Fruit fly (Drosophila melanogaster) whole organism, embryonic: ENCODE measurements around the gene CG10132.

ENCODE experiments used
- Atf3 ChIP-seq: fragments of 200-800 bp; sonication (Bioruptor generic); optimal IDR thresholded peaks from 3 replicates; lab custom pipeline; 2016; ENCODE audit warnings: missing biosample characterization, missing genetic modification characterization
- CG10431 ChIP-seq: fragments of 200-800 bp; sonication (Bioruptor generic); optimal IDR thresholded peaks from 3 replicates; lab custom pipeline; 2018; ENCODE audit warnings: missing biosample characterization, mild to moderate bottlenecking, missing genetic modification characterization
- CG10462 ChIP-seq: fragments of 200-800 bp; sonication (Bioruptor generic); optimal IDR thresholded peaks from 2 replicates; lab custom pipeline; 2016; ENCODE audit warnings: missing biosample characterization, missing genetic modification characterization
- CG11560 ChIP-seq: fragments of 200-800 bp; sonication (Bioruptor generic); IDR thresholded peaks from 3 replicates; pipeline ENCODE4 v1.3.6; 2022; ENCODE audit warnings: missing biosample characterization, missing genetic modification characterization
- CG13894 ChIP-seq: fragments of 200-800 bp; sonication (Bioruptor generic); optimal IDR thresholded peaks from 3 replicates; lab custom pipeline; 2018; ENCODE audit warnings: missing biosample characterization, mild to moderate bottlenecking, missing genetic modification characterization, moderate library complexity
- CG14014 ChIP-seq: fragments of 200-800 bp; sonication (Bioruptor generic); IDR thresholded peaks from 2 replicates; pipeline ENCODE4 v1.3.6; 2022; ENCODE audit warnings: missing biosample characterization, missing genetic modification characterization
- CG1647 ChIP-seq: fragments of 200-800 bp; sonication (Bioruptor generic); optimal IDR thresholded peaks from 3 replicates; lab custom pipeline; 2016; ENCODE audit warnings: missing biosample characterization, missing genetic modification characterization
- CG17568 ChIP-seq: fragments of 200-800 bp; sonication (Bioruptor generic); optimal IDR thresholded peaks from 2 replicates; lab custom pipeline; 2018; ENCODE audit warnings: missing biosample characterization, mild to moderate bottlenecking, missing genetic modification characterization, moderate library complexity
- CG2199 ChIP-seq: fragments of 200-800 bp; sonication (Bioruptor generic); IDR thresholded peaks from 3 replicates; pipeline ENCODE4 v1.3.6; 2022; ENCODE audit warnings: missing biosample characterization, missing genetic modification characterization
- CG31224 ChIP-seq: fragments of 200-800 bp; sonication (Bioruptor generic); IDR thresholded peaks from 2 replicates; pipeline ENCODE4 v1.3.6; 2022; ENCODE audit warnings: missing biosample characterization, missing genetic modification characterization
- CG31441 ChIP-seq: fragments of 200-800 bp; sonication (Bioruptor generic); IDR thresholded peaks from 2 replicates; pipeline ENCODE4 v1.3.6; 2022; ENCODE audit warnings: missing biosample characterization, missing genetic modification characterization
- CG6272 ChIP-seq: fragments of 200-800 bp; sonication (Bioruptor generic); IDR thresholded peaks from 2 replicates; pipeline ENCODE4 v1.3.6; 2022; ENCODE audit warnings: missing biosample characterization, missing genetic modification characterization
- CG7357 ChIP-seq: fragments of 200-800 bp; sonication (Bioruptor generic); IDR thresholded peaks from 3 replicates; pipeline ENCODE4 v1.3.6; 2022; ENCODE audit warnings: missing biosample characterization, missing genetic modification characterization
- CG7372 ChIP-seq: fragments of 200-800 bp; sonication (Bioruptor generic); IDR thresholded peaks from 2 replicates; pipeline ENCODE4 v1.3.6; 2022; ENCODE audit warnings: missing biosample characterization, missing genetic modification characterization
- CG7839 ChIP-seq: fragments of 200-800 bp; sonication (Bioruptor generic); optimal IDR thresholded peaks from 3 replicates; lab custom pipeline; 2018; ENCODE audit warnings: missing biosample characterization, mild to moderate bottlenecking, missing genetic modification characterization, moderate library complexity
- CG8359 ChIP-seq: fragments of 200-800 bp; sonication (Bioruptor generic); optimal IDR thresholded peaks from 2 replicates; lab custom pipeline; 2017; ENCODE audit warnings: missing biosample characterization, mild to moderate bottlenecking, missing genetic modification characterization, borderline replicate concordance
- CG8924 ChIP-seq: fragments of 200-800 bp; optimal IDR thresholded peaks from 3 replicates; lab custom pipeline; 2019; ENCODE audit warnings: missing biosample characterization, mild to moderate bottlenecking, missing genetic modification characterization, moderate library complexity
- CG9215 ChIP-seq: fragments of 200-800 bp; sonication (Bioruptor generic); IDR thresholded peaks from 2 replicates; pipeline ENCODE4 v1.3.6; 2022; ENCODE audit warnings: missing biosample characterization, missing genetic modification characterization
- CG9817 ChIP-seq: fragments of 200-800 bp; sonication (Bioruptor generic); optimal IDR thresholded peaks from 2 replicates; lab custom pipeline; 2018; ENCODE audit warnings: missing biosample characterization, mild to moderate bottlenecking, missing genetic modification characterization, moderate library complexity
- CG9876 ChIP-seq: fragments of 200-800 bp; sonication (Bioruptor generic); optimal IDR thresholded peaks from 2 replicates; lab custom pipeline; 2016; ENCODE audit warnings: missing biosample characterization, missing genetic modification characterization
- Camta ChIP-seq: fragments of 200-800 bp; sonication (Bioruptor generic); optimal IDR thresholded peaks from 2 replicates; lab custom pipeline; 2016; ENCODE audit warnings: missing biosample characterization, missing genetic modification characterization
- Fer1 ChIP-seq: fragments of 200-800 bp; sonication (Bioruptor generic); optimal IDR thresholded peaks from 2 replicates; lab custom pipeline; 2017; ENCODE audit warnings: missing biosample characterization, mild to moderate bottlenecking, missing genetic modification characterization
- HLHmδ ChIP-seq: fragments of 200-800 bp; sonication (Bioruptor generic); optimal IDR thresholded peaks from 2 replicates; lab custom pipeline; 2018; ENCODE audit warnings: missing biosample characterization, mild to moderate bottlenecking, missing genetic modification characterization, moderate library complexity
- MBD-R2 ChIP-seq: fragments of 200-800 bp; sonication (Bioruptor generic); IDR thresholded peaks from 2 replicates; pipeline ENCODE4 v1.3.6; 2022; ENCODE audit warnings: missing biosample characterization, missing genetic modification characterization
- MTF-1 ChIP-seq: fragments of 200-800 bp; sonication (Bioruptor generic); optimal IDR thresholded peaks from 2 replicates; lab custom pipeline; 2018; ENCODE audit warnings: missing biosample characterization, mild to moderate bottlenecking, missing genetic modification characterization, borderline replicate concordance
- NfI ChIP-seq: fragments of 200-800 bp; sonication (Bioruptor generic); optimal IDR thresholded peaks from 3 replicates; lab custom pipeline; 2018; ENCODE audit warnings: missing biosample characterization, mild to moderate bottlenecking, missing genetic modification characterization, moderate library complexity
- Opbp ChIP-seq: fragments of 200-800 bp; sonication (Bioruptor generic); IDR thresholded peaks from 3 replicates; pipeline ENCODE4 v1.3.6; 2022; ENCODE audit warnings: missing biosample characterization, missing genetic modification characterization; ENCODE audit not compliant: partially characterized antibody
- Optix ChIP-seq: fragments of 200-800 bp; sonication (Bioruptor generic); IDR thresholded peaks from 3 replicates; pipeline ENCODE4 v1.3.6; 2022; ENCODE audit warnings: missing biosample characterization, missing genetic modification characterization
- Sin3A ChIP-seq: fragments of >200 bp; optimal IDR thresholded peaks from 2 replicates; lab custom pipeline; 2018
- Six4 ChIP-seq: fragments of 200-800 bp; sonication (Bioruptor generic); optimal IDR thresholded peaks from 2 replicates; lab custom pipeline; 2016; ENCODE audit warnings: missing biosample characterization, missing genetic modification characterization
- ab ChIP-seq: fragments of 200-800 bp; sonication (Bioruptor generic); optimal IDR thresholded peaks from 2 replicates; lab custom pipeline; 2016; ENCODE audit warnings: missing biosample characterization, missing genetic modification characterization
- abd-A ChIP-seq: fragments of 200-800 bp; sonication (Bioruptor generic); optimal IDR thresholded peaks from 3 replicates; lab custom pipeline; 2019; ENCODE audit warnings: missing biosample characterization, mild to moderate bottlenecking, missing genetic modification characterization, moderate library complexity
- amos ChIP-seq: fragments of 200-800 bp; sonication (Bioruptor generic); IDR thresholded peaks from 2 replicates; pipeline ENCODE4 v1.3.6; 2022; ENCODE audit warnings: missing biosample characterization, missing genetic modification characterization; ENCODE audit not compliant: partially characterized antibody
- ato ChIP-seq: fragments of 200-800 bp; sonication (Bioruptor generic); IDR thresholded peaks from 2 replicates; pipeline ENCODE4 v1.3.6; 2022; ENCODE audit warnings: missing biosample characterization, missing genetic modification characterization; ENCODE audit not compliant: partially characterized antibody
- caup ChIP-seq: fragments of 200-800 bp; sonication (Bioruptor generic); optimal IDR thresholded peaks from 3 replicates; lab custom pipeline; 2017; ENCODE audit warnings: missing biosample characterization, mild to moderate bottlenecking, missing genetic modification characterization, moderate library complexity; ENCODE audit not compliant: severe bottlenecking
- chif ChIP-seq, 2 experiments: fragments of 200-800 bp; sonication (Bioruptor generic); optimal IDR thresholded peaks; 3 replicates each; lab custom pipeline; 2016; ENCODE audit warnings: missing biosample characterization in 2 of 2, missing genetic modification characterization in 2 of 2
- ems ChIP-seq: fragments of 200-800 bp; sonication (Bioruptor generic); optimal IDR thresholded peaks from 3 replicates; lab custom pipeline; 2016; ENCODE audit warnings: missing biosample characterization, missing genetic modification characterization
- eve ChIP-seq, 2 experiments: fragments of >200 bp; optimal IDR thresholded peaks; 2 replicates each; lab custom pipeline; 2017; ENCODE audit warnings: missing biosample characterization in 2 of 2, missing genetic modification characterization in 2 of 2
- gcm ChIP-seq: fragments of 200-800 bp; sonication (Bioruptor generic); optimal IDR thresholded peaks from 2 replicates; lab custom pipeline; 2019; ENCODE audit warnings: missing biosample characterization, mild to moderate bottlenecking, missing genetic modification characterization, moderate library complexity
- grn ChIP-seq: fragments of 200-800 bp; sonication (Bioruptor generic); optimal IDR thresholded peaks from 3 replicates; lab custom pipeline; 2017; ENCODE audit warnings: missing biosample characterization, missing genetic modification characterization
- h ChIP-seq: fragments of >200 bp; optimal IDR thresholded peaks from 2 replicates; lab custom pipeline; 2017
- knrl ChIP-seq: fragments of 200-800 bp; sonication (Bioruptor generic); IDR thresholded peaks from 3 replicates; pipeline ENCODE4 v1.3.6; 2022; ENCODE audit warnings: missing biosample characterization, missing genetic modification characterization; ENCODE audit not compliant: partially characterized antibody
- lbe ChIP-seq: fragments of 200-800 bp; sonication (Bioruptor generic); optimal IDR thresholded peaks from 2 replicates; lab custom pipeline; 2016; ENCODE audit warnings: missing biosample characterization, mild to moderate bottlenecking, missing genetic modification characterization
- nmo ChIP-seq: fragments of 200-800 bp; sonication (Bioruptor generic); optimal IDR thresholded peaks from 2 replicates; lab custom pipeline; 2018; ENCODE audit warnings: missing biosample characterization, mild to moderate bottlenecking, missing genetic modification characterization, moderate library complexity
- ranshi ChIP-seq: fragments of 200-800 bp; sonication (Bioruptor generic); IDR thresholded peaks from 2 replicates; pipeline ENCODE4 v1.3.6; 2022; ENCODE audit warnings: missing biosample characterization, missing genetic modification characterization
- shn ChIP-seq: fragments of 200-800 bp; sonication (Bioruptor generic); optimal IDR thresholded peaks from 3 replicates; lab custom pipeline; 2016; ENCODE audit warnings: missing biosample characterization, missing genetic modification characterization
- trh ChIP-seq: fragments of 200-800 bp; sonication (Bioruptor generic); optimal IDR thresholded peaks from 2 replicates; lab custom pipeline; 2016; ENCODE audit warnings: missing biosample characterization, missing genetic modification characterization
- twi ChIP-seq: fragments of 200-800 bp; optimal IDR thresholded peaks from 2 replicates; lab custom pipeline; 2019; ENCODE audit warnings: missing biosample characterization, mild to moderate bottlenecking, missing genetic modification characterization, moderate library complexity
- unc-4 ChIP-seq: fragments of 200-800 bp; sonication (Bioruptor generic); IDR thresholded peaks from 2 replicates; pipeline ENCODE4 v1.3.6; 2022; ENCODE audit warnings: missing biosample characterization, missing genetic modification characterization; ENCODE audit not compliant: partially characterized antibody
- z ChIP-seq: fragments of 200-800 bp; sonication (Bioruptor generic); IDR thresholded peaks from 3 replicates; pipeline ENCODE4 v1.3.6; 2022; ENCODE audit warnings: missing biosample characterization, missing genetic modification characterization
- zfh2 ChIP-seq: fragments of 200-800 bp; sonication (Bioruptor generic); optimal IDR thresholded peaks from 2 replicates; lab custom pipeline; 2016; ENCODE audit warnings: missing biosample characterization, missing genetic modification characterization

Gene CG10132

dm6 chr2L:19537779-19538456, 19.3 kb downstream of the CG10132 start, which contains the start of gene CG13082 (continued):
- TF ChIP-seq CG8924 (tag; lab: Kevin White, UChicago) (peak; percentile 62), grn (no peak), nmo (GFP tag; lab: Kevin White, UChicago) (peak; percentile 78), Six4 (GFP tag; lab: Kevin White, UChicago) (peak; percentile 23), ranshi (GFP tag; lab: Robert Waterston, UW) (0 out of 2 replicates have a peak, but pooled peaks have one; percentile 6), CG13894 (tag; lab: Kevin White, UChicago) (no peak), unc-4 (GFP tag; lab: Robert Waterston, UW) (no peak), CG31441 (GFP tag; lab: Robert Waterston, UW) (peak; percentile 63), MTF-1 (no peak), CG6272 (no peak), Camta (peak; percentile 50), Fer1 (GFP tag; lab: Kevin White, UChicago) (no peak), Optix (GFP tag; lab: Robert Waterston, UW) (peak; percentile 24; the same call in 1 of the 3 replicates), ems (GFP tag; lab: Kevin White, UChicago) (no peak), CG10431 (peak; percentile 70), h (lab: Kevin White, UChicago) (no peak), lbe (peak; percentile 62), Atf3 (GFP tag; lab: Kevin White, UChicago) (no peak), CG8359 (peak; percentile 62), gcm (GFP tag; lab: Kevin White, UChicago) (peak; percentile 54), z (GFP tag; lab: Robert Waterston, UW) (no peak), CG17568 (GFP tag; lab: Kevin White, UChicago) (peak; percentile 5), CG14014 (no peak), trh (GFP tag; lab: Kevin White, UChicago) (no peak), eve (GFP tag; optimal IDR thresholded peaks at IDR 0.05; lab: Kevin White, UChicago) (no peak), amos (no peak), Sin3A (no peak), knrl (GFP tag; lab: Robert Waterston, UW) (no peak), MBD-R2 (no peak), ab (no peak), CG1647 (GFP tag; lab: Kevin White, UChicago) (no peak), CG11560 (no peak), HLHmδ (GFP tag; lab: Kevin White, UChicago) (no peak), CG7372 (no peak), twi (tag; lab: Kevin White, UChicago) (peak; percentile 39), CG2199 (GFP tag; lab: Robert Waterston, UW) (no peak), caup (GFP tag; lab: Kevin White, UChicago) (no peak), ato (GFP tag; lab: Robert Waterston, UW) (no peak), CG7357 (GFP tag; lab: Robert Waterston, UW) (no peak), CG7839 (peak; percentile 59), CG10462 (GFP tag; lab: Kevin White, UChicago) (peak; percentile 14), shn (GFP tag; lab: Kevin White, UChicago) (no peak), abd-A (tag; lab: Kevin White, UChicago) (no peak), Opbp (GFP tag; lab: Robert Waterston, UW) (no peak), NfI (GFP tag; lab: Kevin White, UChicago) (no peak), CG9215 (GFP tag; lab: Robert Waterston, UW) (no peak), CG9817 (tag; lab: Kevin White, UChicago) (peak; percentile 13), CG31224 (no peak), chif (GFP tag; optimal IDR thresholded peaks at IDR 0.05; lab: Kevin White, UChicago) (peak; percentile 39 to 51), CG9876 (GFP tag; lab: Kevin White, UChicago) (no peak), zfh2 (GFP tag; lab: Kevin White, UChicago) (no peak)
